Worm (Caenorhabditis elegans) whole organism, young adult: ENCODE data around the gene C28H8.7.
A peak's percentile ranks its signal among the peaks of the same experiment; 100 is the strongest.

Source experiments
- Y53F4B.3 ChIP-seq: fragments of 200-800 bp; sonication (Bioruptor generic); IDR thresholded peaks from 2 replicates; pipeline ENCODE4 v1.3.6; 2022; ENCODE audit warnings: missing genetic modification reagents, missing genetic modification characterization, missing compliant biosample characterization
- Y56A3A.18 ChIP-seq: fragments of 200-800 bp; sonication (Bioruptor generic); IDR thresholded peaks from 2 replicates; pipeline ENCODE4 v1.3.6; 2022; ENCODE audit warnings: missing genetic modification reagents, missing genetic modification characterization, missing compliant biosample characterization
- akir-1 ChIP-seq: fragments of 200-800 bp; sonication (Bioruptor generic); optimal IDR thresholded peaks from 2 replicates; lab custom pipeline; 2018; ENCODE audit warnings: mild to moderate bottlenecking, missing genetic modification characterization, moderate library complexity, missing compliant biosample characterization
- ama-1 ChIP-seq, 3 experiments: fragments of 150-350 bp in 1 of 3; sonication (generic microtip) in 2 of 3; optimal IDR thresholded peaks; 2 replicates each; lab custom pipeline; 2014 to 2018; ENCODE audit warnings: missing biosample characterization in 2 of 3, missing genetic modification characterization in 2 of 3, missing genetic modification reagents in 2 of 3
- attf-3 ChIP-seq: fragments of 200-800 bp; sonication (Bioruptor generic); conservative IDR thresholded peaks from 2 replicates; pipeline ENCODE4 v1.3.6; 2022; ENCODE audit warnings: missing genetic modification reagents, missing genetic modification characterization, missing compliant biosample characterization
- attf-5 ChIP-seq: fragments of 200-800 bp; sonication (Bioruptor generic); optimal IDR thresholded peaks from 2 replicates; lab custom pipeline; 2018; ENCODE audit warnings: mild to moderate bottlenecking, missing genetic modification characterization, missing compliant biosample characterization
- bed-1 ChIP-seq: fragments of 200-800 bp; sonication (Bioruptor generic); IDR thresholded peaks from 2 replicates; pipeline ENCODE4 v1.3.6; 2022; ENCODE audit warnings: missing genetic modification reagents, missing genetic modification characterization, missing compliant biosample characterization
- cebp-1 ChIP-seq, 2 experiments: fragments of 200-800 bp in 1 of 2; sonication (Bioruptor generic) in 1 of 2; sonication (generic microtip) in 1 of 2; IDR thresholded peaks in 1 of 2; optimal IDR thresholded peaks in 1 of 2; 2 replicates each; pipeline versions ENCODE4 v1.3.6 to Lab custom; 2017 to 2022; ENCODE audit warnings: missing compliant biosample characterization in 2 of 2, missing genetic modification characterization in 2 of 2, mild to moderate bottlenecking in 1 of 2, missing genetic modification reagents in 1 of 2, moderate library complexity in 1 of 2
- cebp-2 ChIP-seq: fragments of 200-800 bp; sonication (Bioruptor generic); IDR thresholded peaks from 2 replicates; pipeline ENCODE4 v1.3.6; 2022; ENCODE audit warnings: missing genetic modification characterization, missing compliant biosample characterization
- dpff-1 ChIP-seq: sonication (generic microtip); optimal IDR thresholded peaks from 2 replicates; lab custom pipeline; 2017; ENCODE audit warnings: mild to moderate bottlenecking, missing genetic modification characterization, missing compliant biosample characterization
- ets-4 ChIP-seq: fragments of 200-800 bp; sonication (Bioruptor generic); optimal IDR thresholded peaks from 2 replicates; lab custom pipeline; 2018; ENCODE audit warnings: mild to moderate bottlenecking, missing genetic modification characterization, missing compliant biosample characterization
- hmg-1.2 ChIP-seq: fragments of 200-800 bp; sonication (Bioruptor generic); IDR thresholded peaks from 2 replicates; pipeline ENCODE4 v1.3.6; 2022; ENCODE audit warnings: missing genetic modification reagents, missing genetic modification characterization, missing compliant biosample characterization
- hrde-1 ChIP-seq: sonication (generic microtip); optimal IDR thresholded peaks from 2 replicates; lab custom pipeline; 2016; ENCODE audit warnings: missing genetic modification characterization, mild to moderate bottlenecking, missing compliant biosample characterization, moderate library complexity, missing genotype, missing genetic modification reagents, borderline replicate concordance
- hsf-1 ChIP-seq: fragments of 200-800 bp; sonication (Bioruptor generic); IDR thresholded peaks from 2 replicates; pipeline ENCODE4 v1.3.6; 2022; ENCODE audit warnings: missing genetic modification reagents, missing genetic modification characterization, missing compliant biosample characterization
- let-607 ChIP-seq, 2 experiments: fragments of 200-800 bp in 1 of 2; sonication (Bioruptor generic) in 1 of 2; sonication (generic microtip) in 1 of 2; optimal IDR thresholded peaks; 2 replicates each; lab custom pipeline; 2016 to 2018; ENCODE audit warnings: mild to moderate bottlenecking in 2 of 2, missing compliant biosample characterization in 2 of 2, missing genetic modification characterization in 2 of 2, moderate library complexity in 2 of 2, missing genotype in 1 of 2
- lin-35 ChIP-seq, 3 experiments: fragments of 150-350 bp in 2 of 3; sonication (generic microtip) in 1 of 3; optimal IDR thresholded peaks; 2 replicates each; lab custom pipeline; 2014 to 2018; ENCODE audit warnings: missing biosample characterization in 3 of 3, missing genetic modification characterization in 3 of 3, missing genetic modification reagents in 3 of 3
- lin-40 ChIP-seq: sonication (generic microtip); optimal IDR thresholded peaks from 2 replicates; lab custom pipeline; 2016; ENCODE audit warnings: missing genetic modification characterization, mild to moderate bottlenecking, missing compliant biosample characterization, missing genotype, missing genetic modification reagents
- lin-54 ChIP-seq: fragments of 200-800 bp; sonication (Bioruptor generic); optimal IDR thresholded peaks from 2 replicates; lab custom pipeline; 2018; ENCODE audit warnings: mild to moderate bottlenecking, missing genetic modification characterization, missing compliant biosample characterization
- lsl-1 ChIP-seq: fragments of 200-800 bp; sonication (Bioruptor generic); optimal IDR thresholded peaks from 2 replicates; lab custom pipeline; 2018; ENCODE audit warnings: mild to moderate bottlenecking, missing genetic modification characterization, moderate library complexity, missing compliant biosample characterization
- madf-3 ChIP-seq: fragments of 200-800 bp; sonication (Bioruptor generic); IDR thresholded peaks from 2 replicates; pipeline ENCODE4 v1.3.6; 2022; ENCODE audit warnings: missing genetic modification reagents, missing genetic modification characterization, missing compliant biosample characterization
- madf-6 ChIP-seq: fragments of 200-800 bp; sonication (Bioruptor generic); IDR thresholded peaks from 2 replicates; pipeline ENCODE4 v1.3.6; 2022; ENCODE audit warnings: missing genetic modification reagents, missing genetic modification characterization, missing compliant biosample characterization
- mcd-1 ChIP-seq: fragments of 200-800 bp; sonication (Bioruptor generic); IDR thresholded peaks from 2 replicates; pipeline ENCODE4 v1.3.6; 2022; ENCODE audit warnings: missing genetic modification reagents, missing genetic modification characterization, missing compliant biosample characterization
- mel-28 ChIP-seq: sonication (generic microtip); optimal IDR thresholded peaks from 2 replicates; lab custom pipeline; 2016; ENCODE audit warnings: borderline replicate concordance, mild to moderate bottlenecking, missing genetic modification characterization, missing compliant biosample characterization
- nhr-27 ChIP-seq: fragments of 200-800 bp; sonication (Bioruptor generic); optimal IDR thresholded peaks from 2 replicates; lab custom pipeline; 2018; ENCODE audit warnings: mild to moderate bottlenecking, missing genetic modification characterization, moderate library complexity, missing compliant biosample characterization
- nhr-80 ChIP-seq: sonication (generic microtip); optimal IDR thresholded peaks from 2 replicates; lab custom pipeline; 2016; ENCODE audit warnings: missing genetic modification characterization, missing compliant biosample characterization
- somi-1 ChIP-seq: fragments of 200-800 bp; sonication (Bioruptor generic); optimal IDR thresholded peaks from 2 replicates; lab custom pipeline; 2018; ENCODE audit warnings: mild to moderate bottlenecking, missing genetic modification characterization, missing compliant biosample characterization
- zim-3 ChIP-seq: sonication (generic microtip); optimal IDR thresholded peaks from 2 replicates; lab custom pipeline; 2017; ENCODE audit warnings: mild to moderate bottlenecking, missing genetic modification characterization, moderate library complexity, missing compliant biosample characterization
- ztf-26 ChIP-seq: sonication (generic microtip); optimal IDR thresholded peaks from 2 replicates; lab custom pipeline; 2017; ENCODE audit warnings: missing genetic modification characterization, missing compliant biosample characterization
- ztf-6 ChIP-seq: fragments of 200-800 bp; sonication (Bioruptor generic); IDR thresholded peaks from 2 replicates; pipeline ENCODE4 v1.3.6; 2022; ENCODE audit warnings: missing genetic modification reagents, missing genetic modification characterization, missing compliant biosample characterization

C28H8.7 gene

ce11 chrIII:5882284-5882683 is 4.5 kb downstream of the C28H8.7 start (continued):
- no peak for TF ChIP-seq mel-28 (tag; lab: Kevin White, UChicago)
- no peak for TF ChIP-seq attf-5 (GFP tag; lab: Kevin White, UChicago)
- TF ChIP-seq cebp-2 (GFP tag; lab: Robert Waterston, UW) = no peak
- TF ChIP-seq ztf-26 (tag; lab: Kevin White, UChicago) = no peak
- TF ChIP-seq zim-3 (tag; lab: Kevin White, UChicago) = no peak
- no peak for TF ChIP-seq akir-1 (GFP tag; lab: Kevin White, UChicago)
- no peak for TF ChIP-seq nhr-27 (tag; lab: Kevin White, UChicago)
- TF ChIP-seq Y53F4B.3 (GFP tag; lab: Robert Waterston, UW) = no peak

ce11 chrIII:5879291-5879968 is 7.4 kb downstream of the C28H8.7 start, which contains the start of gene hpo-10:
TSS of gene hpo-10 (plus strand) at chrIII:5879489.
- TF ChIP-seq lin-40 (tag; lab: Kevin White, UChicago) (peak; percentile 3), hsf-1 (GFP tag; lab: Robert Waterston, UW) (0 out of 2 replicates have a peak, but pooled peaks have one; percentile 38), ets-4 (GFP tag; lab: Kevin White, UChicago) (no peak), madf-6 (GFP tag; lab: Robert Waterston, UW) (peak; percentile 36; the same call in 1 of the 2 replicates), ztf-6 (GFP tag; lab: Robert Waterston, UW) (no peak), madf-3 (GFP tag; lab: Robert Waterston, UW) (no peak), mcd-1 (GFP tag; lab: Robert Waterston, UW) (peak; percentile 21; the same call in 1 of the 2 replicates), dpff-1 (tag; lab: Kevin White, UChicago) (peak; percentile 31), lin-35 (GFP tag; optimal IDR thresholded peaks at IDR 0.05; lab: Kevin White, UChicago) (peak in 1 of 3 experiments; percentile 15), attf-3 (GFP tag; lab: Robert Waterston, UW) (peak; percentile 83), hrde-1 (tag; lab: Kevin White, UChicago) (no peak), let-607 (tag; optimal IDR thresholded peaks at IDR 0.05; lab: Kevin White, UChicago) (peak in 1 of 2 experiments; percentile 5)
- TF ChIP-seq, all 124 proteins: peak for 8

ce11 chrIII:5878215-5878614 is 8.6 kb downstream of the C28H8.7 start, which contains the start of the genes mig-21 and F01F1.2:
TSS of gene mig-21 (minus strand) at chrIII:5878380.
TSS of gene F01F1.2 (plus strand) at chrIII:5878554.
- TF ChIP-seq cebp-1 (GFP tag; IDR thresholded peaks at IDR 0.05; lab: Robert Waterston, UW) = no peak
- peak; percentile 29 for TF ChIP-seq cebp-1 (tag; optimal IDR thresholded peaks at IDR 0.05; lab: Kevin White, UChicago)
- TF ChIP-seq hmg-1.2 (GFP tag; lab: Robert Waterston, UW) = peak; percentile 88; the same call in 1 of the 2 replicates
- TF ChIP-seq lsl-1 (GFP tag; lab: Kevin White, UChicago) = peak; percentile 25
- TF ChIP-seq somi-1 (GFP tag; lab: Kevin White, UChicago) = no peak

DNA sequence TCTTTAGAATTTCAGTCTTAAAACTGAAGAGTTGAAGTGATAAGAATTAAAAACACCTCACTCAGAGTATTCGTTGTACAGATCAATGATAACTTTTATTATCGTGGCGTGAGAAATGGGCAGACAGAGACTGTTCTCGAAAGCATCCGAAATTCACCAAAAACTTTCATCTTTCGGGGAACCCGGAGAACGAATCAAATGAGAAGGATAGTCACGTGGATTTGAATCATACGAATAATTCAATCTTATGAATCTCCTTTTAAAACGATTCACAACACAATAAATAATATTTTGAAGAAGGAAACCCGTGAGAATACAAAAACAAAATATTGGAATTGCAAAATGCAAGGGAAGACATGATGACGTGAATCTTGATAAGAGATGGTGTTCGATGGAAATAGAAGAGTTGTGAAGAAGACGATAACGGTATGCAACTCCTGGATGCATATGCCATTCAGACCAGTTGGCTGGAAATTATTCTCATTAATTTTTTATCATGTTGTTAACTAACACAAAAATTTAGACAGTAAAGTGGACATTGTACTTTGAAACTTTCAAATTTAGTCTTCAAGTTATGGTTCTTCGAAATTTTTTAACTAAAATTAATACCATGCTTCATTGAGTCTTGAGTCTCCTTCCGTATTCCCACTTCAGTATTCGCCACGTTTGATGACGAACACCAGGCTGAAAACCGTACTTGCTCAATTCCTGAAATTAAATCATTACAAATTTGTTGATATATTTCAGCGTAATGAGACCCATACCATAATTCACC is 9.7 kb downstream of the C28H8.7 start:
- TF ChIP-seq cebp-1 (GFP tag; IDR thresholded peaks at IDR 0.05; lab: Robert Waterston, UW) (no peak), cebp-1 (tag; optimal IDR thresholded peaks at IDR 0.05; lab: Kevin White, UChicago) (peak; percentile 8), ama-1 (optimal IDR thresholded peaks at IDR 0.05; lab: Kevin White, UChicago) (peak; percentile 43), ama-1 (GFP tag; optimal IDR thresholded peaks at IDR 0.05; lab: Kevin White, UChicago) (no peak), lin-54 (GFP tag; lab: Kevin White, UChicago) (peak; percentile 4), hmg-1.2 (GFP tag; lab: Robert Waterston, UW) (0 out of 2 replicates have a peak, but pooled peaks have one; percentile 7), hsf-1 (GFP tag; lab: Robert Waterston, UW) (0 out of 2 replicates have a peak, but pooled peaks have one; percentile 20), Y56A3A.18 (no peak), bed-1 (GFP tag; lab: Robert Waterston, UW) (no peak), ztf-26 (tag; lab: Kevin White, UChicago) (peak; percentile 2), let-607 (tag; optimal IDR thresholded peaks at IDR 0.05; lab: Kevin White, UChicago) (peak in 1 of 2 experiments; percentile 27), nhr-80 (tag; lab: Kevin White, UChicago) (peak; percentile 29)
- TF ChIP-seq, all 124 proteins: peak for 8
